Fruit fly (Drosophila melanogaster) Kc167 (cell line): Measurements from ENCODE around the gene betaTub65B.

Source experiments
- Myc ChIP-seq: fragments of >200 bp; optimal IDR thresholded peaks from 2 replicates; lab custom pipeline; 2017; ENCODE audit warnings: missing external identifiers
- Sin3A ChIP-seq: fragments of >200 bp; optimal IDR thresholded peaks from 2 replicates; lab custom pipeline; 2018; ENCODE audit warnings: missing external identifiers
- h ChIP-seq: fragments of >200 bp; optimal IDR thresholded peaks from 3 replicates; lab custom pipeline; 2018; ENCODE audit warnings: missing external identifiers
- insv ChIP-seq: fragments of >200 bp; optimal IDR thresholded peaks from 3 replicates; lab custom pipeline; 2018; ENCODE audit warnings: missing external identifiers
- psq ChIP-seq: fragments of >200 bp; optimal IDR thresholded peaks from 2 replicates; lab custom pipeline; 2017; ENCODE audit warnings: missing external identifiers
- ttk ChIP-seq: sonication (Bioruptor generic); optimal IDR thresholded peaks from 2 replicates; lab custom pipeline; 2017; ENCODE audit warnings: missing external identifiers

betaTub65B gene

DNA sequence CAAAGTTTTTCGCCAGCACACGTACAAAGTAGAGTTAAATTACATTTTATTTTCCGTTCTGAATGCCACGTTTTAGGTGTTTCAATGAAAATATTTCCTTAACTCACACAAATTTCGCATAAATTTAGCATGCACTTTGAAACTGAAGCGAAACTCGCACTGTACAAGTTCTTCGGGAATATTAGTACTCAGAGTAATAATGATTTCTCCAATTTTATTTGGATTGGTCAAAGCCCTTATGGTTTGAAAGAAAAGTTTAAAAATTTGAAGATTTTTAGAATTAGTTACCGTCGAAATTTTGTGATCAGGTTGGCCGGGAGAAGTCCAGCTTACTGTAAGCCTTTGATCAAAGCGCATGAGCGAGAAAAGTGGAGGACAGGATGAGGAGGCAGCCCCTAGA is at the start of gene betaTub65B:
Gene betaTub65B (plus strand): TSS at position 301 of the 400 bp plus-strand sequence.
- TF ChIP-seq ttk (lab: Kevin White, UChicago) (no peak), psq (no peak), Myc (no peak), Sin3A (lab: Kevin White, UChicago) (no peak), insv (lab: Kevin White, UChicago) (no peak), h (lab: Kevin White, UChicago) (no peak)

DNA sequence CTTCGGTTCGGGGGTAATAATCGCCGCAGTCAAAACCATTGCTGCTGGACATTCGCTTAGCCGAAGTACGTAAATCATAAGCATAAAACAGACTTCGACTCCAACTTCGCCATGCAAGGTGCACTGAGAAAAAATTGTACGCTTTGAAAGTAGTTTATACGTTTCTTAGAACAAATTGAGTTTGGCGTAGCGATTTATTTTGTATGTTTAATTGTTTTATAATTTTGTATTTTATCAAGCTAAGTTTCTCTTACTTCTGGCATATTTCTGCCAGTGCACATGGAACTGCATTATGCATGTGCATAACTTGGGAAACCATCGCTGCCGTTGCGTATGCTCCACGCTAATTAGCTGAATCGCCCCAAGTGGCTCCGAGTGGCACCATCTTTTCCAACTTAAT is 47.7 kb upstream of the betaTub65B start:
- TF ChIP-seq ttk (lab: Kevin White, UChicago) = no peak
- TF ChIP-seq Myc = no peak
- TF ChIP-seq psq = no peak
- TF ChIP-seq Sin3A (lab: Kevin White, UChicago) = no peak
- no peak for TF ChIP-seq h (lab: Kevin White, UChicago)
- TF ChIP-seq insv (lab: Kevin White, UChicago) = no peak

DNA sequence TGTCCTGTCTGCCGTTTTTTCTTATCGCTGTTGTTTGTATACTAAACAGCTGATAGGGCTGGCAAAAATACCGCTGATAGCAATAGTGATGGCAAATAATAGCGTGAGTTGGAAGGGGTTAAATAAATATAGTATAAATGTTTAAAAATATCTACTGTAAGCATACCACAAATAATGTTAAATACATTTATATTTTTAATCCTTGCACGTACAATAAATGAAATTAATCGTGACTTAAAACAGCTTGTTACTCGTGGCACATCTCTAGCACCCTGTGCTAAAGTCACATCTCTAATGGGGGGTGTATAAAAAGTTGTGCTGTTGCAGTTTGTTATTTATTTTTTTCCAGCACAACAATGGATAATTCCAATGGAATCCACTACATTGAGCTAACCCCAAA is 42.1 kb upstream of the betaTub65B start, which contains the start of the genes CG10147 and Bulli:
Gene CG10147 (minus strand): TSS at position 20 of the 400 bp plus-strand sequence.
Gene Bulli (plus strand): TSS at position 277 of the 400 bp plus-strand sequence.
- no peak for TF ChIP-seq Sin3A (lab: Kevin White, UChicago)
- no peak for TF ChIP-seq ttk (lab: Kevin White, UChicago)
- TF ChIP-seq psq = no peak
- TF ChIP-seq insv (lab: Kevin White, UChicago) = no peak
- no peak for TF ChIP-seq h (lab: Kevin White, UChicago)
- TF ChIP-seq Myc = no peak

DNA sequence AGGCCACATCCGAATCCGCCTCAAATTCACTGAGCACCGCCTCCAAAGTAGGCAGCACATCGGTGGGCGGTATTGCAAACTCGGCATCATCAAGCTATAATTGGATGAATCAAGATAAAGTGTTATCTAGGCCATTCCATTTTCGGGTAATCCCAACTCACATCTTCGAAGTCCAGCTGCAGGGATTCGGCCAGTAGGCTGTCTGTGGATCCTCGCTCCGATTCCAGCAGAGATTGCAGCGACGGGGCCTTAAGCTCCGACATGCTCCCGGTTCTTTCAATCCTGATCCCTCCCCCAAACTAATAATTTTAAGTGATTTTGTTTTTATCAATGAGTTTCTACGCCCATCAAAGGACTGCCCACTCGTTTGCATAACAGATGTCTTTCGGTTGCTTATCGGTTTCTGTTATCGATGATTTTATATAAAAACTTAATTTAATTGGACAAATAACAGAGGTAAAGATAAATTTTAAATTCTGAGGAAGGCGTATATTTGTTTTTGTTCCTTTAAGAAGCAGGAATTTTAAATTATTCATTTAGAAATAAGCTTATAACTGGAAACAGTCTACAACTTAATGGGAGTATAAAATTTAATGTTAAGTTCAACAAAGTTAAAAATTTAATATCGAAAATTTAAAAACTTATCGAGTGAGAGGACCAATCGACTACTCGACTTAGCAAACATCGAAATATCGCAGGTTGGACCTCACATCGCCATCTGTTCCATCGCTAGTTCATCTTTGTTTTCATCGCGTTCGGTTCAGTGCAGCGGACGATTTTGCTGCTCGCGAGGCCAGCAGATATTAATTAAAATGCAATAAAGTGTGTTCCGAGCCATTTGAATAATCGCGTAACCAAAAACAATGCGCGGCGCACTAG is 35.4 kb upstream of the betaTub65B start, which contains the start of the genes Vps8 and sfl:
Gene Vps8 (minus strand): TSS at position 370 of the 879 bp plus-strand sequence.
Gene sfl (plus strand): TSS at position 753 of the 879 bp plus-strand sequence.
- TF ChIP-seq insv (lab: Kevin White, UChicago) = no peak
- no peak for TF ChIP-seq psq
- TF ChIP-seq h (lab: Kevin White, UChicago) = no peak
- no peak for TF ChIP-seq Sin3A (lab: Kevin White, UChicago)
- TF ChIP-seq Myc = no peak
- TF ChIP-seq ttk (lab: Kevin White, UChicago) = no peak

DNA sequence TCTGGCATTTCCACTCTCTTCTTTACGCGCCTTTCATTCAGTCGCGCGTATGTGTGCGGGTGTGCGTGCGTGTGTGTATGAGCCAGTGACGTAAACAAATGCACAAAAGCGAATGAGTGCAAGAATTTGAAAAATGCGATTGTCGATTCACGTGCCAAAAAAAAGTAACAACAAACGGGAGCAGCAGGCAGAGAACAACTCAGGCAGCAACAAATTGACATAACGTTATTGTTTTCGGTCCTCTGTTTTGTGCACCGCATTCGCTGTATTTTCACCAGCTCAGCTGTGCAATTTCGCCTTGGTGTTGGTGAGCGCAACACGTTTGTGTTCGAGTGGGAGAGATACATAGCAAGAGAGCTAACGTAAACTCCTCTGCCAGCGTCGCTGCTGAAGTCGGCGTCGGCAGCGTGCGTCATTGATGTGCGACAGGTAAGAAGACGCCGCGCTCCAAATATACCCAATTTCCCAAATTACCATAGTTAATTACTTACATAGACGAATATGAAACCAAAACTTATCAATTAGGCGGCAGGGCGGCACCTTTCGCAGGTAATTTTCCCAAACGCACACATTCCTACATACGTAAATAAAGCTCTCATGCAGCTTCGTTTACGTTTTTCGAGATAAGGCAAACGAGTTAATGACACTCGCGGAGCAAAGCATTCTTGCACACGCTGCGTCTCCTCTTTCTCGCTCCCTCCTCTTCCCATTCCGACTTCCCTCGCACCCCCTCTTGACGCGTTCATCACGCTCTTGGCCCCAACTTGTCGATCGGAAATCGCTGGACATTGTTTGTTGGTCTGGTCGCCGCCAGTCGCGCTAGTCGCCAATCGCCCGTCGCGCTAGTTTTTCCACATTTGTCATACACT is 34.2 kb upstream of the betaTub65B start:
- TF ChIP-seq psq = no peak
- TF ChIP-seq insv (lab: Kevin White, UChicago) = no peak
- no peak for TF ChIP-seq Myc
- no peak for TF ChIP-seq Sin3A (lab: Kevin White, UChicago)
- no peak for TF ChIP-seq h (lab: Kevin White, UChicago)
- TF ChIP-seq ttk (lab: Kevin White, UChicago) = no peak

DNA sequence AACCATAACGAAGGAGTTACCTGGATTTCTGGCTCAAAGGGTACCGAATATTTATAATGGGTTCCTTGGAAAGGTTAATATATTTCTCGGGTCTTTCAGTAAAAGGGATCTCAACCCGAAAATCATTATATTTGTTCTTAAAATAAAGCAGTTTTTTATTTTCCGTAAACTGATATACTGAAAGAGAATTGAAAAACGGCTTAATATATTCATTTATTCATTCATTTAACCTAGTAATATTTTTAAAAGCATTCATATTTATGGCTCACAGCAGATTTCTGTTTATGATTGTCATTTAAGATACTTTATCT is 33.7 kb upstream of the betaTub65B start:
- TF ChIP-seq psq (no peak), insv (lab: Kevin White, UChicago) (no peak), ttk (lab: Kevin White, UChicago) (no peak), Myc (no peak), Sin3A (lab: Kevin White, UChicago) (no peak), h (lab: Kevin White, UChicago) (no peak)

DNA sequence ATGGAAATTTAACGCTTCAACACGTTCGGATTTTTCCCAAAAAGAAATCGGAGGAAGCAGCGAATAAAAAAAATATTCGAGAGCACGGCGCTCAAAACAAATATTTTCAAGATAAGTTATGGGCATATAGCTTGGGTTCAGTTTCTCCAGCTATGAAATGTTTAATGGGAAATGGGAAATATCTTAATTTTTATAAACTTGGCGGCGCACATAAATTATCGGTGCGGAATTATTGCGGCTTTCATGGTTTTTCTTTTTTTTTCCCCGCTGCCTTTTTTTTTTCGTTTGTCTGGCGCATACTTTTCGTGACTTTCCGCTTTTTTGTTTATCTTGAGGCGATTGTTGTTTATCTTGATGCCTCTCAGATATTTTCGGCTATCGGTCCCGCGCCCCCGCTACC is 32.5 kb upstream of the betaTub65B start:
- TF ChIP-seq ttk (lab: Kevin White, UChicago) (no peak), Myc (no peak), psq (no peak), Sin3A (lab: Kevin White, UChicago) (no peak), h (lab: Kevin White, UChicago) (no peak), insv (lab: Kevin White, UChicago) (no peak)

DNA sequence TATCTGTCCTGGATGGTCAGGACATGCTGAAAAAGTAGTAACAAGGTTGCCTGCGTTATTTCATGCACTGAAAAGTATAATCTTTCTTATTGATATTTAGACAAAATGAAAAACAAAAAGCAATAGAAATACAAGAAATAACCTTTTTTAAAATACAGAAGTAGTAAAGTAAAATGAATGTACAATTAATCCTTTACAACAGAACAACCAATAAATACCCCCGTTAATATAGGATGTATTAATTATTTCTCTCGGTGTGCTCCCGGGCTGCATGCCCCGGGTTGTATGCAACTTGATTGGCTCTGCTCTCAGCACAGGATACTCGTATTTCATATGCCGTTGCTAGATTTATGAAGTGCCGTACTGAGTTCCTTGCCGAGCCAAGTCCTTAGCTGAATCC is 31.9 kb upstream of the betaTub65B start:
- TF ChIP-seq Myc (no peak), Sin3A (lab: Kevin White, UChicago) (no peak), insv (lab: Kevin White, UChicago) (no peak), h (lab: Kevin White, UChicago) (no peak), psq (no peak), ttk (lab: Kevin White, UChicago) (no peak)

DNA sequence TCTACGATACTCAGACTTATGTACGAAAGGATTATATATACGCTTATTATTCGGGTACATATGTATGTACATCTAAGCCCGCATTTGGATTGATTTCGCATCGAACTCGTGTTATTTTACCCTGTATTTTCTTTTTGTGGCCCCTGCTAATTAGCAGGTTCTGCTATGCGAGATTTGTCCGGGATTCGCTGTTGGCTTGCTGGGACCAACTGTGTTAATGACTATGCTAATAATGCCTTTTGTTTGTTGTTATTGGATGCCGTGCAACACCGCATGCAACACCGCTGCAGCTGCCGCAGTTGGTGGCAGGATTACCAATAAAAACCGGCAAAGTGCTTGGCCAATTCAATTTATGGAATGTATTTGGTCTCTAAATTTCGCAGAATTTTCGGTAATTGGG is 30.1 kb upstream of the betaTub65B start:
- TF ChIP-seq ttk (lab: Kevin White, UChicago) (no peak), h (lab: Kevin White, UChicago) (no peak), Sin3A (lab: Kevin White, UChicago) (no peak), psq (no peak), insv (lab: Kevin White, UChicago) (no peak), Myc (no peak)

DNA sequence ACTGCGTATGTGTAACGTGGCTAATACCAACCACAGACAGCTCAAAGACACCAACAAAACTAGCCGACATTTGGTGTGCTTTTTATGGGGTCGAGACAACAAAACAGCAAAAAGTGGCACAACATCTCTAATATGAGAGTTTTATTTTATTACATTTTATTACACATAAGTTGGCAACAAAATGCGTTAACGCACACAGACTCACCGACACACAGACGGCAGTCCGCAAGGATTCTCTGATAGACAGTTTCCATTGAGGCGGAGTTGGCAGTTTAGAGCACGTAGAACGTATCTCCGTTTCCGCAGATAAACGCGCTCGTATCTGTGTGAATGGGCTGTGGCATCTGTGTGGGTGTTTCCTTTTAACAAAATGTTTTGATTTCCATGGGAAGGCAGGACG is 22.4 kb upstream of the betaTub65B start:
- TF ChIP-seq insv (lab: Kevin White, UChicago) (no peak), ttk (lab: Kevin White, UChicago) (no peak), Myc (no peak), h (lab: Kevin White, UChicago) (no peak), Sin3A (lab: Kevin White, UChicago) (no peak), psq (no peak)

DNA sequence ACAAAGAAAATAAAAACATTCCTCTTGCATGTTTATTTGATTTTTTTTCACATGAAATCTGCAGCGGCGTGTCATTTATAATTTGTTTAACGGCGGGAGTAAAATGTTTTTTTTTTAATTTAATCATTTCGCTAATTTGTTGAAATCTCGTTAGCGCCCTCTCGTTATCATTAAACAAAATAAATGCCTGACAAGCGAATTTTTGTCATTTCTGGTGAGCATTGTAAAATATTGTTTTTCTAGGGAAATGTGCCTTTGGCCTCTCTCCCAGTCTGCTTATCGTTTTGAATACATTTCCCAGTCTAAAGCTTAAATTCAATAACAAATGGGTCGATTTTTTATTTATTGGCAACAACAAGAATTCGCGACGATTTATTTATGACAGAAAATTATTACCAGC is 18.2 kb upstream of the betaTub65B start:
- TF ChIP-seq psq (no peak), ttk (lab: Kevin White, UChicago) (no peak), Myc (no peak), insv (lab: Kevin White, UChicago) (no peak), Sin3A (lab: Kevin White, UChicago) (no peak), h (lab: Kevin White, UChicago) (no peak)
